Fruit fly (Drosophila melanogaster) whole organism, embryonic: ENCODE results near the gene Targ2.

Experiments
- Awh ChIP-seq: fragments of 200-800 bp; sonication (Bioruptor generic); IDR thresholded peaks from 2 replicates; pipeline ENCODE4, ENCODE4 v1.3.6; 2022; ENCODE audit warnings: missing biosample characterization, missing genetic modification characterization
- BtbVII ChIP-seq: fragments of 200-800 bp; sonication (Bioruptor generic); optimal IDR thresholded peaks from 3 replicates; lab custom pipeline; 2017; ENCODE audit warnings: missing biosample characterization, mild to moderate bottlenecking, missing genetic modification characterization
- Bteb2 ChIP-seq: fragments of 200-800 bp; sonication (Bioruptor generic); optimal IDR thresholded peaks from 2 replicates; lab custom pipeline; 2016; ENCODE audit warnings: missing biosample characterization, missing genetic modification characterization
- CG10366 ChIP-seq: fragments of 200-800 bp; sonication (Bioruptor generic); IDR thresholded peaks from 2 replicates; pipeline ENCODE4 v1.3.6; 2022; ENCODE audit warnings: missing biosample characterization, missing genetic modification characterization
- CG13296 ChIP-seq: fragments of 200-800 bp; sonication (Bioruptor generic); optimal IDR thresholded peaks from 3 replicates; lab custom pipeline; 2018; ENCODE audit warnings: missing biosample characterization, mild to moderate bottlenecking, missing genetic modification characterization
- CG13624 ChIP-seq: fragments of 200-800 bp; sonication (Bioruptor generic); optimal IDR thresholded peaks from 2 replicates; lab custom pipeline; 2016; ENCODE audit warnings: missing biosample characterization, missing genetic modification characterization
- CG13894 ChIP-seq: fragments of 200-800 bp; sonication (Bioruptor generic); optimal IDR thresholded peaks from 3 replicates; lab custom pipeline; 2018; ENCODE audit warnings: missing biosample characterization, mild to moderate bottlenecking, missing genetic modification characterization, moderate library complexity
- CG14014 ChIP-seq: fragments of 200-800 bp; sonication (Bioruptor generic); IDR thresholded peaks from 2 replicates; pipeline ENCODE4 v1.3.6; 2022; ENCODE audit warnings: missing biosample characterization, missing genetic modification characterization
- CG17359 ChIP-seq: fragments of 200-800 bp; sonication (Bioruptor generic); optimal IDR thresholded peaks from 3 replicates; lab custom pipeline; 2018; ENCODE audit warnings: missing biosample characterization, mild to moderate bottlenecking, missing genetic modification characterization, moderate library complexity
- CG2202 ChIP-seq: fragments of 200-800 bp; sonication (Bioruptor generic); optimal IDR thresholded peaks from 2 replicates; lab custom pipeline; 2018; ENCODE audit warnings: missing biosample characterization, mild to moderate bottlenecking, missing genetic modification characterization
- CG2712 ChIP-seq: fragments of 200-800 bp; optimal IDR thresholded peaks from 3 replicates; lab custom pipeline; 2019; ENCODE audit warnings: missing biosample characterization, mild to moderate bottlenecking, missing genetic modification characterization, moderate library complexity
- CG2889 ChIP-seq: fragments of 200-800 bp; sonication (Bioruptor generic); IDR thresholded peaks from 3 replicates; pipeline ENCODE4 v1.3.6; 2022; ENCODE audit warnings: missing biosample characterization, missing genetic modification characterization
- CG33213 ChIP-seq: fragments of 200-800 bp; sonication (Bioruptor generic); optimal IDR thresholded peaks from 3 replicates; lab custom pipeline; 2016; ENCODE audit warnings: missing biosample characterization, missing genetic modification characterization
- CG4730 ChIP-seq: fragments of 200-800 bp; sonication (Bioruptor generic); IDR thresholded peaks from 2 replicates; pipeline ENCODE4 v1.3.6; 2022; ENCODE audit warnings: missing biosample characterization, missing genetic modification characterization
- CG4820 ChIP-seq: fragments of 200-800 bp; sonication (Bioruptor generic); optimal IDR thresholded peaks from 3 replicates; lab custom pipeline; 2016; ENCODE audit warnings: missing biosample characterization, missing genetic modification characterization
- CG8089 ChIP-seq: fragments of 200-800 bp; sonication (Bioruptor generic); optimal IDR thresholded peaks from 3 replicates; lab custom pipeline; 2016; ENCODE audit warnings: missing biosample characterization, missing genetic modification characterization
- CG8944 ChIP-seq: fragments of 200-800 bp; sonication (Bioruptor generic); optimal IDR thresholded peaks from 3 replicates; lab custom pipeline; 2016; ENCODE audit warnings: missing biosample characterization, missing genetic modification characterization
- CG9932 ChIP-seq: fragments of 200-800 bp; sonication (Bioruptor generic); IDR thresholded peaks from 2 replicates; pipeline ENCODE4 v1.3.6; 2022; ENCODE audit warnings: missing biosample characterization, missing genetic modification characterization
- CHES-1-like ChIP-seq: fragments of 200-800 bp; sonication (Bioruptor generic); optimal IDR thresholded peaks from 2 replicates; lab custom pipeline; 2016; ENCODE audit warnings: missing biosample characterization, missing genetic modification characterization
- CrebB ChIP-seq: fragments of 200-800 bp; sonication (Bioruptor generic); optimal IDR thresholded peaks from 3 replicates; lab custom pipeline; 2018; ENCODE audit warnings: missing biosample characterization, mild to moderate bottlenecking, missing genetic modification characterization
- Dad ChIP-seq: fragments of 200-800 bp; sonication (Bioruptor generic); optimal IDR thresholded peaks from 3 replicates; lab custom pipeline; 2016; ENCODE audit warnings: missing biosample characterization, missing genetic modification characterization
- Dek ChIP-seq: fragments of 200-800 bp; sonication (Bioruptor generic); optimal IDR thresholded peaks from 3 replicates; lab custom pipeline; 2019; ENCODE audit warnings: missing biosample characterization, mild to moderate bottlenecking, missing genetic modification characterization, moderate library complexity
- Dll ChIP-seq: fragments of 200-800 bp; sonication (Bioruptor generic); IDR thresholded peaks from 4 replicates; pipeline ENCODE4 v1.3.6; 2022; ENCODE audit warnings: missing biosample characterization, missing genetic modification characterization; ENCODE audit not compliant: partially characterized antibody
- Drgx ChIP-seq: fragments of 200-800 bp; sonication (Bioruptor generic); IDR thresholded peaks from 2 replicates; pipeline ENCODE4 v1.3.6; 2022; ENCODE audit warnings: missing biosample characterization, missing genetic modification characterization
- HmgZ ChIP-seq: fragments of 200-800 bp; sonication (Bioruptor generic); optimal IDR thresholded peaks from 2 replicates; lab custom pipeline; 2018; ENCODE audit warnings: missing biosample characterization, mild to moderate bottlenecking, missing genetic modification characterization
- Hmr ChIP-seq: fragments of 200-800 bp; sonication (Bioruptor generic); optimal IDR thresholded peaks from 3 replicates; lab custom pipeline; 2017; ENCODE audit warnings: mild to moderate bottlenecking, missing biosample characterization, missing genetic modification reagents, missing genetic modification characterization
- Jarid2 ChIP-seq: fragments of 200-800 bp; sonication (Bioruptor generic); optimal IDR thresholded peaks from 3 replicates; lab custom pipeline; 2017; ENCODE audit warnings: mild to moderate bottlenecking, missing biosample characterization, missing genetic modification reagents, missing genetic modification characterization
- Med ChIP-seq: fragments of 200-800 bp; sonication (Bioruptor generic); peaks from one replicate; lab custom pipeline; 2016; ENCODE audit warnings: missing biosample characterization, missing genetic modification characterization, mild to moderate bottlenecking, inconsistent platforms, moderate library complexity
- Mrtf ChIP-seq: fragments of 200-800 bp; sonication (Bioruptor generic); IDR thresholded peaks from 3 replicates; pipeline ENCODE4 v1.3.6; 2022; ENCODE audit warnings: missing biosample characterization, missing genetic modification characterization
- Oli ChIP-seq: fragments of 200-800 bp; sonication (Bioruptor generic); optimal IDR thresholded peaks from 2 replicates; lab custom pipeline; 2018; ENCODE audit warnings: missing biosample characterization, mild to moderate bottlenecking, missing genetic modification characterization, moderate library complexity
- Pdp1 ChIP-seq, 2 experiments: fragments of 200-800 bp; sonication (Bioruptor generic); optimal IDR thresholded peaks; 3 replicates each; lab custom pipeline; 2016; ENCODE audit warnings: missing biosample characterization in 2 of 2, missing genetic modification characterization in 2 of 2, mild to moderate bottlenecking in 1 of 2, moderate library complexity in 1 of 2
- Taf1 ChIP-seq: fragments of 200-800 bp; sonication (Bioruptor generic); IDR thresholded peaks from 2 replicates; pipeline ENCODE4 v1.3.6; 2022; ENCODE audit warnings: missing biosample characterization, missing genetic modification characterization
- Trl ChIP-seq, 3 experiments: fragments of >200 bp in 2 of 3; fragments of 200-800 bp in 1 of 3; sonication (Bioruptor generic) in 1 of 3; optimal IDR thresholded peaks; 2 replicates in 1 of 3; 3 replicates in 2 of 3; lab custom pipeline; 2016 to 2017; ENCODE audit warnings: missing biosample characterization in 1 of 3, missing genetic modification characterization in 1 of 3
- Xbp1 ChIP-seq: fragments of 200-800 bp; sonication (Bioruptor generic); optimal IDR thresholded peaks from 3 replicates; lab custom pipeline; 2016; ENCODE audit warnings: missing biosample characterization, mild to moderate bottlenecking, missing genetic modification characterization
- Xrp1 ChIP-seq: fragments of 200-800 bp; sonication (Bioruptor generic); IDR thresholded peaks from 2 replicates; pipeline ENCODE4 v1.3.6; 2022; ENCODE audit warnings: missing biosample characterization, missing genetic modification characterization
- al ChIP-seq: fragments of 200-800 bp; sonication (Bioruptor generic); IDR thresholded peaks from 2 replicates; pipeline ENCODE4 v1.3.6; 2022; ENCODE audit warnings: missing biosample characterization, missing genetic modification characterization
- ash1 ChIP-seq: fragments of 200-800 bp; sonication (Bioruptor generic); optimal IDR thresholded peaks from 2 replicates; lab custom pipeline; 2018; ENCODE audit warnings: missing biosample characterization, mild to moderate bottlenecking, missing genetic modification characterization
- bcd ChIP-seq: fragments of 200-800 bp; sonication (Bioruptor generic); optimal IDR thresholded peaks from 2 replicates; lab custom pipeline; 2017; ENCODE audit warnings: missing biosample characterization, mild to moderate bottlenecking, missing genetic modification characterization
- bigmax ChIP-seq: fragments of 200-800 bp; sonication (Bioruptor generic); optimal IDR thresholded peaks from 2 replicates; lab custom pipeline; 2018; ENCODE audit warnings: missing biosample characterization, mild to moderate bottlenecking, missing genetic modification characterization
- dimm ChIP-seq: fragments of 200-800 bp; sonication (Bioruptor generic); IDR thresholded peaks from 2 replicates; pipeline ENCODE4 v1.3.6; 2022; ENCODE audit warnings: missing biosample characterization, missing genetic modification characterization
- dysf ChIP-seq: fragments of 200-800 bp; sonication (Bioruptor generic); IDR thresholded peaks from 3 replicates; pipeline ENCODE4 v1.3.6; 2022; ENCODE audit warnings: missing biosample characterization, missing genetic modification characterization
- gcm ChIP-seq: fragments of 200-800 bp; sonication (Bioruptor generic); optimal IDR thresholded peaks from 2 replicates; lab custom pipeline; 2019; ENCODE audit warnings: missing biosample characterization, mild to moderate bottlenecking, missing genetic modification characterization, moderate library complexity
- pita ChIP-seq: fragments of 200-800 bp; sonication (Bioruptor generic); optimal IDR thresholded peaks from 2 replicates; lab custom pipeline; 2017; ENCODE audit warnings: missing biosample characterization, mild to moderate bottlenecking, missing genetic modification characterization
- schlank ChIP-seq: fragments of 200-800 bp; sonication (Bioruptor generic); optimal IDR thresholded peaks from 2 replicates; lab custom pipeline; 2018; ENCODE audit warnings: missing biosample characterization, mild to moderate bottlenecking, missing genetic modification characterization
- so ChIP-seq: fragments of 200-800 bp; sonication (Bioruptor generic); IDR thresholded peaks from 3 replicates; pipeline ENCODE4 v1.3.6; 2022; ENCODE audit warnings: missing biosample characterization, missing genetic modification characterization
- ssp ChIP-seq: fragments of 200-800 bp; sonication (Bioruptor generic); IDR thresholded peaks from 2 replicates; pipeline ENCODE4 v1.3.6; 2022; ENCODE audit warnings: missing biosample characterization, missing genetic modification characterization
- sug ChIP-seq: fragments of 200-800 bp; optimal IDR thresholded peaks from 2 replicates; lab custom pipeline; 2019; ENCODE audit warnings: missing biosample characterization, mild to moderate bottlenecking, missing genetic modification characterization, moderate library complexity
- ttk ChIP-seq: fragments of 200-800 bp; sonication (Bioruptor generic); IDR thresholded peaks from 2 replicates; pipeline ENCODE4 v2.1.2; 2022; ENCODE audit warnings: missing biosample characterization, missing genetic modification characterization
- tup ChIP-seq: fragments of 200-800 bp; sonication (Bioruptor generic); optimal IDR thresholded peaks from 2 replicates; lab custom pipeline; 2016; ENCODE audit warnings: missing biosample characterization, mild to moderate bottlenecking, missing genetic modification characterization, moderate library complexity

The Targ2 gene

dm6 chr3L:21176935-21177581 lies 26.0 kb downstream of the Targ2 start (continued):
- TF ChIP-seq CG13624 (GFP tag; lab: Kevin White, UChicago) (peak; percentile 66), Jarid2 (GFP tag; lab: Kevin White, UChicago) (peak; percentile 16), al (peak; percentile 89), CG4820 (GFP tag; lab: Kevin White, UChicago) (no peak), Dad (GFP tag; lab: Kevin White, UChicago) (peak; percentile 34), pita (no peak), BtbVII (peak; percentile 72), Mrtf (GFP tag; lab: Robert Waterston, UW) (peak; percentile 56; the same call in 1 of the 3 replicates), CG8944 (GFP tag; lab: Kevin White, UChicago) (peak; percentile 7), sug (tag; lab: Kevin White, UChicago) (peak; percentile 24), Bteb2 (GFP tag; lab: Kevin White, UChicago) (peak; percentile 68), Trl (optimal IDR thresholded peaks at IDR 0.05; lab: Kevin White, UChicago) (peak in 1 of 2 experiments; percentile 23), Trl (GFP tag; optimal IDR thresholded peaks at IDR 0.05; lab: Kevin White, UChicago) (peak; percentile 10), CG13894 (tag; lab: Kevin White, UChicago) (peak; percentile 47), Med (GFP tag; lab: Kevin White, UChicago) (peak; percentile 90), Hmr (GFP tag; lab: Kevin White, UChicago) (peak; percentile 87), so (GFP tag; lab: Robert Waterston, UW) (peak; percentile 67; the same call in 1 of the 3 replicates), gcm (no peak), dysf (GFP tag; lab: Robert Waterston, UW) (peak; percentile 85), bcd (GFP tag; lab: Kevin White, UChicago) (peak; percentile 61), CG9932 (GFP tag; lab: Robert Waterston, UW) (peak; percentile 88), CG2712 (tag; lab: Kevin White, UChicago) (peak; percentile 31), CG10366 (peak; percentile 66), CG2202 (no peak), ash1 (GFP tag; lab: Kevin White, UChicago) (no peak), ttk (peak; percentile 49; the same call in 1 of the 2 replicates), HmgZ (tag; lab: Kevin White, UChicago) (peak; percentile 64), CG2889 (GFP tag; lab: Robert Waterston, UW) (peak; percentile 71; the same call in 2 of the 3 replicates), dimm (GFP tag; lab: Robert Waterston, UW) (no peak), CG13296 (peak; percentile 30), Xrp1 (no peak; the same call in 1 of the 2 replicates), Drgx (GFP tag; lab: Robert Waterston, UW) (peak; percentile 71), Awh (GFP tag; lab: Robert Waterston, UW) (peak; percentile 69; the same call in 1 of the 2 replicates), Oli (tag; lab: Kevin White, UChicago) (peak; percentile 52), Pdp1 (GFP tag; optimal IDR thresholded peaks at IDR 0.05; lab: Kevin White, UChicago) (peak; percentile 63 to 66), Taf1 (GFP tag; lab: Robert Waterston, UW) (peak; percentile 74), CG33213 (GFP tag; lab: Kevin White, UChicago) (peak; percentile 1), bigmax (GFP tag; lab: Kevin White, UChicago) (no peak), CG8089 (GFP tag; lab: Kevin White, UChicago) (no peak), ssp (GFP tag; lab: Robert Waterston, UW) (0 out of 2 replicates have a peak, but pooled peaks have one; percentile 17), CG14014 (GFP tag; lab: Robert Waterston, UW) (peak; percentile 80), Dll (GFP tag; lab: Robert Waterston, UW) (no peak), Xbp1 (GFP tag; lab: Kevin White, UChicago) (peak; percentile 66), CG4730 (peak; percentile 53; the same call in 1 of the 2 replicates), CrebB (tag; lab: Kevin White, UChicago) (no peak), CHES-1-like (peak; percentile 30), CG17359 (tag; lab: Kevin White, UChicago) (peak; percentile 49), schlank (peak; percentile 40), Dek (peak; percentile 70), tup (GFP tag; lab: Kevin White, UChicago) (peak; percentile 8)
